Fruit fly (Drosophila melanogaster) whole organism: Measurements from ENCODE around the gene CG6441.

Source experiments
- CG8478 ChIP-seq: fragments of >200 bp; optimal IDR thresholded peaks from 2 replicates; lab custom pipeline; 2018; ENCODE audit warnings: inconsistent platforms
- Dll ChIP-seq: fragments of >200 bp; optimal IDR thresholded peaks from 2 replicates; lab custom pipeline; 2017
- EcR ChIP-seq, 2 experiments: fragments of >200 bp; optimal IDR thresholded peaks; 2 replicates each; lab custom pipeline; 2017; ENCODE audit warnings: missing biosample characterization in 2 of 2, missing genetic modification characterization in 2 of 2, missing genetic modification reagents in 2 of 2
- psq ChIP-seq: fragments of >200 bp; optimal IDR thresholded peaks from 2 replicates; lab custom pipeline; 2017
- usp ChIP-seq: fragments of >200 bp; optimal IDR thresholded peaks from 2 replicates; lab custom pipeline; 2017; ENCODE audit warnings: missing biosample characterization, missing genetic modification characterization, mixed read lengths

dm6 chr2L:7437325-7437707, 37.2 kb upstream of the CG6441 start, which contains the start of gene CG5973:
- TF ChIP-seq usp (GFP tag; lab: Kevin White, UChicago) (no peak), CG8478 (lab: Kevin White, UChicago) (no peak), psq (lab: Kevin White, UChicago) (no peak), EcR (GFP tag; optimal IDR thresholded peaks at IDR 0.05; lab: Kevin White, UChicago) (no peak), Dll (lab: Kevin White, UChicago) (no peak)
